Worm (Caenorhabditis elegans): ENCODE results near the gene suex-1.
"Not testable (repeated sequence)": the region's sequence is repeated elsewhere in the genome, so short reads cannot be mapped to it uniquely, and the experiment has no call there.

- not testable (repeated sequence) for TF ChIP-seq ama-1 (optimal IDR thresholded peaks at IDR 0.05); ceh-13 (GFP tag; optimal IDR thresholded peaks at IDR 0.05); ets-7 (tag; optimal IDR thresholded peaks at IDR 0.05); flt-1 (GFP tag; IDR thresholded peaks at IDR 0.05); hnd-1 (tag; optimal IDR thresholded peaks at IDR 0.05); tra-4 (tag; optimal IDR thresholded peaks at IDR 0.05); hmbx-1 (tag; optimal IDR thresholded peaks at IDR 0.05)
Observed at ce11 chrII:5540113-5540512, 42.1 kb upstream of the suex-1 start, which contains the start of gene hlh-27.

Data from whole organism, early embryonic.